Worm (Caenorhabditis elegans): ENCODE results near the gene F53A2.11.
A peak's percentile ranks its signal among the peaks of the same experiment; 100 is the strongest.

The F53A2.11 gene

ce11 chrIII:13275784-13276183, 46.7 kb downstream of the F53A2.11 start (continued):
- TF ChIP-seq ztf-4 (tag; optimal IDR thresholded peaks at IDR 0.05), result peak; percentile 63
- TF ChIP-seq fkh-4 (tag; optimal IDR thresholded peaks at IDR 0.05; ENCODE audit: borderline replicate concordance), result no peak
- peak; percentile 85 for TF ChIP-seq nhr-47 (tag; optimal IDR thresholded peaks at IDR 0.05)
- TF ChIP-seq fos-1 (tag; optimal IDR thresholded peaks at IDR 0.05), result peak; percentile 65
- TF ChIP-seq zag-1 (tag; optimal IDR thresholded peaks at IDR 0.05), result peak; percentile 3
- TF ChIP-seq sox-4 (tag; optimal IDR thresholded peaks at IDR 0.05), result no peak
- TF ChIP-seq lin-13 (GFP tag; optimal IDR thresholded peaks at IDR 0.05), result peak; percentile 66
- TF ChIP-seq dpl-1 (GFP tag; optimal IDR thresholded peaks at IDR 0.05), result peak; percentile 31 to 45 (median 37)
- peak; percentile 89 for TF ChIP-seq nhr-71 (tag; optimal IDR thresholded peaks at IDR 0.05)
- TF ChIP-seq egl-13 (tag; optimal IDR thresholded peaks at IDR 0.05), result peak; percentile 82
- peak; percentile 44 for TF ChIP-seq nhr-20 (tag; optimal IDR thresholded peaks at IDR 0.05)
- TF ChIP-seq ceh-82 (tag; optimal IDR thresholded peaks at IDR 0.05), result peak; percentile 19 to 72 (median 68)
- peak in 1 of 2 experiments; percentile 25 for TF ChIP-seq egl-27 (tag; optimal IDR thresholded peaks at IDR 0.05)
- TF ChIP-seq lir-3 (tag; optimal IDR thresholded peaks at IDR 0.05; ENCODE audit: poor library complexity), result peak; percentile 24
- peak; percentile 82 for TF ChIP-seq snu-23 (GFP tag; optimal IDR thresholded peaks at IDR 0.05)
- no peak for TF ChIP-seq unc-30 (tag; optimal IDR thresholded peaks at IDR 0.05)
- peak; percentile 20 for TF ChIP-seq nhr-77 (tag; optimal IDR thresholded peaks at IDR 0.05)

- TF ChIP-seq efl-3 (GFP tag; optimal IDR thresholded peaks at IDR 0.05), result no peak
- TF ChIP-seq elt-2 (tag; optimal IDR thresholded peaks at IDR 0.05), result no peak
- TF ChIP-seq nhr-28 (tag; optimal IDR thresholded peaks at IDR 0.05), result no peak
- TF ChIP-seq nhr-84 (tag; optimal IDR thresholded peaks at IDR 0.05), result no peak
- TF ChIP-seq hlh-17 (GFP tag; optimal IDR thresholded peaks at IDR 0.05; ENCODE audit: borderline replicate concordance), result no peak
- TF ChIP-seq ceh-88 (GFP tag; IDR thresholded peaks at IDR 0.05), result no peak
- no peak for TF ChIP-seq ceh-8 (GFP tag; optimal IDR thresholded peaks at IDR 0.05)
- TF ChIP-seq unc-98 (GFP tag; IDR thresholded peaks at IDR 0.05), result no peak
- TF ChIP-seq mdl-1 (tag; optimal IDR thresholded peaks at IDR 0.05), result no peak
- TF ChIP-seq ces-1 (GFP tag; optimal IDR thresholded peaks at IDR 0.05), result no peak
- TF ChIP-seq vab-15 (tag; optimal IDR thresholded peaks at IDR 0.05), result no peak
- TF ChIP-seq nhr-77 (tag; optimal IDR thresholded peaks at IDR 0.05), result no peak
- no peak for TF ChIP-seq fkh-10 (GFP tag; optimal IDR thresholded peaks at IDR 0.05)
Measured at ce11 chrIII:13272788-13273187, 49.7 kb downstream of the F53A2.11 start.

ce11 chrIII:13272227-13272626, 50.3 kb downstream of the F53A2.11 start:
- TF ChIP-seq aha-1 (tag; optimal IDR thresholded peaks at IDR 0.05) (no peak), hlh-17 (GFP tag; optimal IDR thresholded peaks at IDR 0.05; ENCODE audit: borderline replicate concordance) (no peak), irx-1 (tag; optimal IDR thresholded peaks at IDR 0.05) (no peak), swsn-7 (tag; optimal IDR thresholded peaks at IDR 0.05) (no peak), fkh-8 (tag; optimal IDR thresholded peaks at IDR 0.05) (peak; percentile 15), blmp-1 (tag; optimal IDR thresholded peaks at IDR 0.05) (peak; percentile 74), jun-1 (tag; optimal IDR thresholded peaks at IDR 0.05) (no peak)

- TF ChIP-seq nhr-237 (tag; optimal IDR thresholded peaks at IDR 0.05) (no peak), ceh-88 (GFP tag; IDR thresholded peaks at IDR 0.05) (no peak), fos-1 (tag; optimal IDR thresholded peaks at IDR 0.05) (no peak), ceh-63 (GFP tag; optimal IDR thresholded peaks at IDR 0.05) (no peak), zag-1 (tag; optimal IDR thresholded peaks at IDR 0.05) (no peak), nhr-20 (tag; optimal IDR thresholded peaks at IDR 0.05) (no peak), fkh-4 (tag; optimal IDR thresholded peaks at IDR 0.05; ENCODE audit: borderline replicate concordance) (no peak), snu-23 (GFP tag; optimal IDR thresholded peaks at IDR 0.05) (no peak), nhr-11 (tag; optimal IDR thresholded peaks at IDR 0.05) (no peak), egl-13 (tag; optimal IDR thresholded peaks at IDR 0.05) (no peak), unc-98 (GFP tag; IDR thresholded peaks at IDR 0.05) (no peak), unc-30 (tag; optimal IDR thresholded peaks at IDR 0.05) (no peak), nhr-90 (tag; optimal IDR thresholded peaks at IDR 0.05; ENCODE audit: poor library complexity) (no peak), alr-1 (tag; optimal IDR thresholded peaks at IDR 0.05; ENCODE audit: borderline replicate concordance) (no peak), fkh-8 (tag; optimal IDR thresholded peaks at IDR 0.05) (peak; percentile 19), blmp-1 (tag; optimal IDR thresholded peaks at IDR 0.05) (no peak), lin-15B (tag; optimal IDR thresholded peaks at IDR 0.05) (no peak), vab-15 (tag; optimal IDR thresholded peaks at IDR 0.05) (no peak), nhr-85 (tag) (no peak), mdl-1 (tag; optimal IDR thresholded peaks at IDR 0.05) (no peak), ceh-8 (GFP tag; optimal IDR thresholded peaks at IDR 0.05) (no peak), C16A3.4 (tag; optimal IDR thresholded peaks at IDR 0.05) (no peak), pag-3 (tag; optimal IDR thresholded peaks at IDR 0.05; ENCODE audit: borderline replicate concordance, insufficient read depth) (no peak), tlp-1 (tag; optimal IDR thresholded peaks at IDR 0.05) (no peak), nhr-47 (tag; optimal IDR thresholded peaks at IDR 0.05) (peak; percentile 42), tbx-2 (tag; optimal IDR thresholded peaks at IDR 0.05) (no peak)
Measured at ce11 chrIII:13270896-13271295, 51.6 kb downstream of the F53A2.11 start.

Measured in whole organism, L1 larva.